Worm (Caenorhabditis elegans): ENCODE results near the gene Y62H9A.10.

The Y62H9A.10 gene

ce11 chrX:11898040-11898439 is 4.5 kb downstream of the Y62H9A.10 start, which contains the start of gene Y62H9A.9:
Gene Y62H9A.9 (minus strand): TSS chrX:11898140.
- TF ChIP-seq efl-1 (GFP tag; optimal IDR thresholded peaks at IDR 0.05) (no peak), hmg-1.2 (GFP tag; IDR thresholded peaks at IDR 0.05) (no peak), ztf-6 (GFP tag; IDR thresholded peaks at IDR 0.05) (no peak), ztf-22 (GFP tag; optimal IDR thresholded peaks at IDR 0.05) (no peak), F33H1.4 (GFP tag; IDR thresholded peaks at IDR 0.05) (no peak)

ce11 chrX:11896708-11897107 is 5.9 kb downstream of the Y62H9A.10 start:
- no peak for TF ChIP-seq attf-6 (GFP tag; IDR thresholded peaks at IDR 0.05)
- no peak for TF ChIP-seq F33H1.4 (GFP tag; IDR thresholded peaks at IDR 0.05)
- no peak for TF ChIP-seq akir-1 (GFP tag; optimal IDR thresholded peaks at IDR 0.05)
- no peak for TF ChIP-seq lir-1 (GFP tag; conservative IDR thresholded peaks at IDR 0.05)
- TF ChIP-seq Y53F4B.3 (GFP tag; IDR thresholded peaks at IDR 0.05), result no peak
- no peak for TF ChIP-seq attf-3 (GFP tag; conservative IDR thresholded peaks at IDR 0.05)
- TF ChIP-seq lsy-27 (tag; optimal IDR thresholded peaks at IDR 0.05; ENCODE audit: borderline replicate concordance, insufficient read depth), result no peak
- no peak for TF ChIP-seq unc-62 (GFP tag; optimal IDR thresholded peaks at IDR 0.05)
- TF ChIP-seq ztf-28 (GFP tag; IDR thresholded peaks at IDR 0.05), result no peak
- no peak for TF ChIP-seq ceh-27 (GFP tag; optimal IDR thresholded peaks at IDR 0.05)
- TF ChIP-seq let-607 (tag; optimal IDR thresholded peaks at IDR 0.05), result no peak
- no peak for TF ChIP-seq B0261.1 (tag; optimal IDR thresholded peaks at IDR 0.05)
- TF ChIP-seq C17E4.6 (GFP tag; IDR thresholded peaks at IDR 0.05), result no peak
- TF ChIP-seq nhr-120 (GFP tag; IDR thresholded peaks at IDR 0.05), result no peak
- TF ChIP-seq nhr-90 (tag; optimal IDR thresholded peaks at IDR 0.05), result no peak

- TF ChIP-seq T07F8.4 (tag; optimal IDR thresholded peaks at IDR 0.05), result no peak
- TF ChIP-seq dpff-1 (tag; optimal IDR thresholded peaks at IDR 0.05), result no peak
- no peak for TF ChIP-seq egl-44 (GFP tag; IDR thresholded peaks at IDR 0.05)
- TF ChIP-seq B0261.1 (tag; optimal IDR thresholded peaks at IDR 0.05), result no peak
- no peak for TF ChIP-seq nhr-27 (tag; optimal IDR thresholded peaks at IDR 0.05)
- TF ChIP-seq B0019.2 (GFP tag; conservative IDR thresholded peaks at IDR 0.05), result no peak
- no peak for TF ChIP-seq lag-1 (GFP tag; IDR thresholded peaks at IDR 0.05)
Measured at ce11 chrX:11892328-11892727, 10.2 kb downstream of the Y62H9A.10 start, which contains the start of gene Y62H9A.8. Gene Y62H9A.8 (minus strand): TSS chrX:11892428.

ce11 chrX:11885577-11885976 is 17.0 kb downstream of the Y62H9A.10 start, which contains the start of gene Y62H9A.7:
Gene Y62H9A.7 (minus strand): TSS chrX:11885677.
- TF ChIP-seq lin-35 (GFP tag; optimal IDR thresholded peaks at IDR 0.05), result no peak
- TF ChIP-seq attf-6 (GFP tag; IDR thresholded peaks at IDR 0.05), result no peak
- no peak for TF ChIP-seq Y79H2A.3 (GFP tag; conservative IDR thresholded peaks at IDR 0.05)
- no peak for TF ChIP-seq hrde-1 (tag; optimal IDR thresholded peaks at IDR 0.05; ENCODE audit: borderline replicate concordance)
- TF ChIP-seq nhr-27 (tag; optimal IDR thresholded peaks at IDR 0.05), result no peak
- TF ChIP-seq ztf-6 (GFP tag; IDR thresholded peaks at IDR 0.05), result no peak

ce11 chrX:11882800-11883199 is 19.8 kb downstream of the Y62H9A.10 start, which contains the start of the genes Y62H9A.5 and ule-5:
Gene Y62H9A.5 (minus strand): TSS chrX:11882900.
Gene ule-5 (plus strand): TSS chrX:11883127.
- TF ChIP-seq tbp1 (GFP tag; optimal IDR thresholded peaks at IDR 0.05) (no peak), snpc-1.3 (tag; optimal IDR thresholded peaks at IDR 0.05; ENCODE audit: insufficient read depth) (no peak), pha-4 (tag; optimal IDR thresholded peaks at IDR 0.05) (no peak), egrh-3 (GFP tag; IDR thresholded peaks at IDR 0.05) (no peak), aptf-3 (GFP tag; IDR thresholded peaks at IDR 0.05) (no peak), mxl-1 (tag; optimal IDR thresholded peaks at IDR 0.05) (no peak), madf-3 (GFP tag; IDR thresholded peaks at IDR 0.05) (no peak), Y95B8A.8 (GFP tag; IDR thresholded peaks at IDR 0.05) (no peak), ztf-26 (tag; optimal IDR thresholded peaks at IDR 0.05) (no peak), K12H6.12 (tag; optimal IDR thresholded peaks at IDR 0.05) (no peak), nfyb-1 (GFP tag; IDR thresholded peaks at IDR 0.05) (no peak), cebp-2 (GFP tag; IDR thresholded peaks at IDR 0.05) (no peak), B0035.1 (tag; optimal IDR thresholded peaks at IDR 0.05) (no peak), F49E8.2 (tag; optimal IDR thresholded peaks at IDR 0.05; ENCODE audit: insufficient read depth) (no peak)

All from whole organism, young adult.